Worm (Caenorhabditis elegans) whole organism, late embryonic: ENCODE results near the gene K08D12.8.

ENCODE experiments used
- ama-1 ChIP-seq: fragments of 150-350 bp; optimal IDR thresholded peaks from 2 replicates; lab custom pipeline; 2014
- ceh-9 ChIP-seq: sonication (generic microtip); optimal IDR thresholded peaks from 2 replicates; lab custom pipeline; 2016; ENCODE audit warnings: mild to moderate bottlenecking, missing genetic modification characterization, inconsistent platforms, missing compliant biosample characterization
- fkh-10 ChIP-seq: fragments of 150-350 bp; optimal IDR thresholded peaks from 2 replicates; lab custom pipeline; 2014; ENCODE audit warnings: missing biosample characterization, missing genetic modification reagents, missing genetic modification characterization
- hlh-15 ChIP-seq: sonication (generic microtip); optimal IDR thresholded peaks from 2 replicates; lab custom pipeline; 2016; ENCODE audit warnings: missing genetic modification characterization, missing compliant biosample characterization
- pat-9 ChIP-seq: fragments of 200-800 bp; sonication (Bioruptor generic); optimal IDR thresholded peaks from 2 replicates; lab custom pipeline; 2018; ENCODE audit warnings: mild to moderate bottlenecking, missing genetic modification characterization, moderate library complexity, missing compliant biosample characterization
- rnt-1 ChIP-seq: sonication (generic microtip); optimal IDR thresholded peaks from 2 replicates; lab custom pipeline; 2016; ENCODE audit warnings: missing genetic modification characterization, missing compliant biosample characterization
- syd-9 ChIP-seq: sonication (generic microtip); optimal IDR thresholded peaks from 2 replicates; lab custom pipeline; 2016; ENCODE audit warnings: mild to moderate bottlenecking, missing genetic modification characterization, moderate library complexity, missing compliant biosample characterization
- ttx-3 ChIP-seq: sonication (generic microtip); optimal IDR thresholded peaks from 2 replicates; lab custom pipeline; 2016; ENCODE audit warnings: missing genetic modification reagents, missing genetic modification characterization, missing compliant biosample characterization
- unc-3 ChIP-seq, 2 experiments: fragments of 200-800 bp in 1 of 2; sonication (Bioruptor generic) in 1 of 2; sonication (generic microtip) in 1 of 2; conservative IDR thresholded peaks in 1 of 2; optimal IDR thresholded peaks in 1 of 2; 2 replicates each; pipeline versions ENCODE4 v1.3.6 to Lab custom; 2016 to 2022; ENCODE audit warnings: missing compliant biosample characterization in 2 of 2, missing genetic modification characterization in 2 of 2, missing genetic modification reagents in 1 of 2

DNA sequence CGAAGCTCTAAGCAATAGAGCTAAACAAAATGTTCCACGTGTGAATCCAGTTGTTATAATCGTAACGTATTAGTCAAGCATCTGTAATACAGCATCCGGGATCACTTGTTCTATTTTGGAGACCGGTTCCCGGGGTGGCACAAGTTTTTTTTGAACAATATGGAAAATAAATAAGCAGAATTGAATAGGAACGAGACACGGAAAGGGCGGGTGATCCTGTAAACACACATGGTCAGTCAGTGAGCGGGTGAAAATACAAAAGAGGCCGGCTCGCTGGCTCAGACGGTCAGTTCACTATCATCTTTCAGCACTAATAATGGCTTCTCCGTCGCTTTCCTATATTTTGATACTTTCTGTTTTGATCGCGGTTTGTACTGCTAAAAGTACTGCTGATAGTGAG lies at the start of gene K08D12.8:
- TF ChIP-seq ttx-3 (tag; lab: Kevin White, UChicago) (no peak), ama-1 (lab: Kevin White, UChicago) (no peak), syd-9 (tag; lab: Kevin White, UChicago) (no peak), fkh-10 (GFP tag; lab: Kevin White, UChicago) (no peak), rnt-1 (tag; lab: Kevin White, UChicago) (no peak), ceh-9 (no peak), unc-3 (GFP tag; conservative IDR thresholded peaks at IDR 0.05; lab: Robert Waterston, UW) (no peak), unc-3 (tag; optimal IDR thresholded peaks at IDR 0.05; lab: Kevin White, UChicago) (no peak), pat-9 (tag; lab: Kevin White, UChicago) (no peak), hlh-15 (tag; lab: Kevin White, UChicago) (no peak)
